Worm (Caenorhabditis elegans) whole organism, early embryonic: ENCODE measurements around the gene dpy-9.

Source experiments
- F13C5.2 ChIP-seq: sonication (generic microtip); optimal IDR thresholded peaks from 2 replicates; lab custom pipeline; 2017; ENCODE audit warnings: mild to moderate bottlenecking, missing genetic modification characterization, inconsistent platforms, missing compliant biosample characterization
- aly-1 ChIP-seq: sonication (generic microtip); optimal IDR thresholded peaks from 2 replicates; lab custom pipeline; 2016; ENCODE audit warnings: missing genetic modification characterization, missing compliant biosample characterization
- ama-1 ChIP-seq: fragments of 150-350 bp; optimal IDR thresholded peaks from 2 replicates; lab custom pipeline; 2014
- ceh-13 ChIP-seq: fragments of 200-800 bp; sonication (Bioruptor generic); optimal IDR thresholded peaks from 2 replicates; lab custom pipeline; 2018; ENCODE audit warnings: mild to moderate bottlenecking, missing genetic modification characterization, missing compliant biosample characterization
- ceh-36 ChIP-seq: sonication (generic microtip); optimal IDR thresholded peaks from 2 replicates; lab custom pipeline; 2016; ENCODE audit warnings: missing genetic modification characterization, inconsistent platforms, missing compliant biosample characterization
- flt-1 ChIP-seq: fragments of 200-800 bp; sonication (Bioruptor generic); IDR thresholded peaks from 2 replicates; pipeline ENCODE4 v1.3.6; 2022; ENCODE audit warnings: missing genetic modification characterization, missing compliant biosample characterization
- hmbx-1 ChIP-seq: sonication (generic microtip); optimal IDR thresholded peaks from 2 replicates; lab custom pipeline; 2016; ENCODE audit warnings: mild to moderate bottlenecking, missing genetic modification characterization, missing compliant biosample characterization
- hnd-1 ChIP-seq: sonication (generic microtip); optimal IDR thresholded peaks from 2 replicates; lab custom pipeline; 2016; ENCODE audit warnings: missing genetic modification characterization, missing compliant biosample characterization
- pes-1 ChIP-seq: fragments of 200-800 bp; sonication (Bioruptor generic); IDR thresholded peaks from 2 replicates; pipeline ENCODE4 v1.3.6; 2022; ENCODE audit warnings: missing genetic modification reagents, missing genetic modification characterization, missing compliant biosample characterization
- tbx-11 ChIP-seq: fragments of 200-800 bp; sonication (Bioruptor generic); IDR thresholded peaks from 2 replicates; pipeline ENCODE4 v1.3.6; 2022; ENCODE audit warnings: missing genetic modification characterization, missing compliant biosample characterization

DNA sequence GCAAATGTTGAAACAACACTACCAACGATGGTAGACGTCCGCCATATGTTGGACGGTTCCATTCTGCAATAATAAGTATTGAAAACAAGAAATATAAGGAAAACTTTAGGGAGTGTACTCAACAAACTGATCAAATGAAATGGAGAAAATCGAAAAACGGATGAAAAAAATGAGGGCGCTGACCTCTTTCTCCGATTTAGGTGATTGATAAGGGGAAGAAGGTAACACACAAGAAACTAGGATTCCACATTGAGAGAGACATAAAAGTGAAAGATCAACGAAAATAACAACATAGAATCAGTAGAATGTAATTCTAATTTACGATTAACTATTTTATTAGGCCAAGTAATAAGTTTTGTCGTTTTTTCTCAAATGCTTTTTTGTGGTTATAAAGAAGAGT, at the start of gene dpy-9:
- TF ChIP-seq ceh-13 (GFP tag; lab: Kevin White, UChicago) (no peak), ceh-36 (tag; lab: Kevin White, UChicago) (no peak), F13C5.2 (tag; lab: Kevin White, UChicago) (no peak), ama-1 (lab: Kevin White, UChicago) (no peak), tbx-11 (no peak), hmbx-1 (tag; lab: Kevin White, UChicago) (no peak), hnd-1 (no peak), flt-1 (no peak), aly-1 (no peak), pes-1 (GFP tag; lab: Robert Waterston, UW) (no peak)
